Fruit fly (Drosophila melanogaster) whole organism, embryonic: ENCODE results near the gene APC4.

Experiments used
- Adf1 ChIP-seq: fragments of 200-800 bp; sonication (Bioruptor generic); IDR thresholded peaks from 2 replicates; pipeline ENCODE4 v1.3.6; 2022; ENCODE audit warnings: missing biosample characterization, missing genetic modification characterization
- Antp ChIP-seq: fragments of 200-800 bp; sonication (Bioruptor generic); optimal IDR thresholded peaks from 3 replicates; lab custom pipeline; 2016; ENCODE audit warnings: missing biosample characterization, missing genetic modification characterization
- Atf3 ChIP-seq: fragments of 200-800 bp; sonication (Bioruptor generic); optimal IDR thresholded peaks from 3 replicates; lab custom pipeline; 2016; ENCODE audit warnings: missing biosample characterization, missing genetic modification characterization
- CG10979 ChIP-seq: fragments of 200-800 bp; sonication (Bioruptor generic); optimal IDR thresholded peaks from 2 replicates; lab custom pipeline; 2018; ENCODE audit warnings: missing biosample characterization, mild to moderate bottlenecking, missing genetic modification characterization, moderate library complexity
- CG12155 ChIP-seq: fragments of 200-800 bp; sonication (Bioruptor generic); optimal IDR thresholded peaks from 3 replicates; lab custom pipeline; 2016; ENCODE audit warnings: missing biosample characterization, missing genetic modification characterization
- CG12744 ChIP-seq: fragments of 200-800 bp; sonication (Bioruptor generic); optimal IDR thresholded peaks from 2 replicates; lab custom pipeline; 2016; ENCODE audit warnings: missing biosample characterization, missing genetic modification characterization
- CG14014 ChIP-seq: fragments of 200-800 bp; sonication (Bioruptor generic); IDR thresholded peaks from 2 replicates; pipeline ENCODE4 v1.3.6; 2022; ENCODE audit warnings: missing biosample characterization, missing genetic modification characterization
- CG14860 ChIP-seq: fragments of 200-800 bp; sonication (Bioruptor generic); IDR thresholded peaks from 3 replicates; pipeline ENCODE4 v1.3.6; 2022; ENCODE audit warnings: missing biosample characterization, missing genetic modification characterization; ENCODE audit not compliant: partially characterized antibody
- CG15269 ChIP-seq: fragments of 200-800 bp; sonication (Bioruptor generic); optimal IDR thresholded peaks from 2 replicates; lab custom pipeline; 2018; ENCODE audit warnings: missing biosample characterization, mild to moderate bottlenecking, missing genetic modification characterization, moderate library complexity
- CG18764 ChIP-seq: fragments of 200-800 bp; sonication (Bioruptor generic); optimal IDR thresholded peaks from 3 replicates; lab custom pipeline; 2016; ENCODE audit warnings: missing biosample characterization, missing genetic modification characterization
- CG2678 ChIP-seq: fragments of 200-800 bp; sonication (Bioruptor generic); optimal IDR thresholded peaks from 3 replicates; lab custom pipeline; 2019; ENCODE audit warnings: missing biosample characterization, mild to moderate bottlenecking, missing genetic modification characterization, moderate library complexity
- CG31441 ChIP-seq: fragments of 200-800 bp; sonication (Bioruptor generic); IDR thresholded peaks from 2 replicates; pipeline ENCODE4 v1.3.6; 2022; ENCODE audit warnings: missing biosample characterization, missing genetic modification characterization
- CG33557 ChIP-seq: fragments of 200-800 bp; sonication (Bioruptor generic); optimal IDR thresholded peaks from 2 replicates; lab custom pipeline; 2019; ENCODE audit warnings: missing biosample characterization, mild to moderate bottlenecking, missing genetic modification characterization, moderate library complexity
- CG34422 ChIP-seq: fragments of 200-800 bp; sonication (Bioruptor generic); IDR thresholded peaks from 3 replicates; pipeline ENCODE4 v1.3.6; 2022; ENCODE audit warnings: missing biosample characterization, missing genetic modification characterization
- CG3838 ChIP-seq: fragments of 200-800 bp; sonication (Bioruptor generic); optimal IDR thresholded peaks from 3 replicates; lab custom pipeline; 2016; ENCODE audit warnings: missing biosample characterization, missing genetic modification characterization
- CG7987 ChIP-seq: fragments of 200-800 bp; sonication (Bioruptor generic); optimal IDR thresholded peaks from 2 replicates; lab custom pipeline; 2018; ENCODE audit warnings: missing biosample characterization, mild to moderate bottlenecking, missing genetic modification characterization, moderate library complexity
- CG8944 ChIP-seq: fragments of 200-800 bp; sonication (Bioruptor generic); optimal IDR thresholded peaks from 3 replicates; lab custom pipeline; 2016; ENCODE audit warnings: missing biosample characterization, missing genetic modification characterization
- Dip3 ChIP-seq: fragments of 200-800 bp; sonication (Bioruptor generic); optimal IDR thresholded peaks from 3 replicates; lab custom pipeline; 2016; ENCODE audit warnings: missing biosample characterization, missing genetic modification characterization
- Dref ChIP-seq: fragments of 200-800 bp; sonication (Bioruptor generic); IDR thresholded peaks from 2 replicates; pipeline ENCODE4 v1.3.6; 2022; ENCODE audit warnings: missing biosample characterization, missing genetic modification characterization
- Drgx ChIP-seq: fragments of 200-800 bp; sonication (Bioruptor generic); IDR thresholded peaks from 2 replicates; pipeline ENCODE4 v1.3.6; 2022; ENCODE audit warnings: missing biosample characterization, missing genetic modification characterization
- Fer3 ChIP-seq: fragments of 200-800 bp; sonication (Bioruptor generic); optimal IDR thresholded peaks from 2 replicates; lab custom pipeline; 2018; ENCODE audit warnings: missing biosample characterization, mild to moderate bottlenecking, missing genetic modification characterization, moderate library complexity
- H2.0 ChIP-seq: fragments of 200-800 bp; sonication (Bioruptor generic); IDR thresholded peaks from 2 replicates; pipeline ENCODE4 v1.3.6; 2022; ENCODE audit warnings: missing biosample characterization, missing genetic modification characterization
- HmgZ ChIP-seq: fragments of 200-800 bp; sonication (Bioruptor generic); optimal IDR thresholded peaks from 2 replicates; lab custom pipeline; 2018; ENCODE audit warnings: missing biosample characterization, mild to moderate bottlenecking, missing genetic modification characterization
- Hr3 ChIP-seq: fragments of 200-800 bp; sonication (Bioruptor generic); optimal IDR thresholded peaks from 3 replicates; lab custom pipeline; 2016; ENCODE audit warnings: missing biosample characterization, missing genetic modification characterization
- Lhr ChIP-seq: fragments of 200-800 bp; sonication (Bioruptor generic); optimal IDR thresholded peaks from 3 replicates; lab custom pipeline; 2017; ENCODE audit warnings: mild to moderate bottlenecking, missing biosample characterization, missing genetic modification reagents, missing genetic modification characterization
- Mrtf ChIP-seq: fragments of 200-800 bp; sonication (Bioruptor generic); IDR thresholded peaks from 3 replicates; pipeline ENCODE4 v1.3.6; 2022; ENCODE audit warnings: missing biosample characterization, missing genetic modification characterization
- NC2α ChIP-seq: fragments of 200-800 bp; sonication (Bioruptor generic); optimal IDR thresholded peaks from 2 replicates; lab custom pipeline; 2016; ENCODE audit warnings: missing biosample characterization, missing genetic modification characterization
- NFAT ChIP-seq: fragments of 200-800 bp; sonication (Bioruptor generic); IDR thresholded peaks from 2 replicates; pipeline ENCODE4 v1.3.6; 2022; ENCODE audit warnings: missing biosample characterization, missing genetic modification characterization
- Pdp1 ChIP-seq, 2 experiments: fragments of 200-800 bp; sonication (Bioruptor generic); optimal IDR thresholded peaks; 3 replicates each; lab custom pipeline; 2016; ENCODE audit warnings: missing biosample characterization in 2 of 2, missing genetic modification characterization in 2 of 2, mild to moderate bottlenecking in 1 of 2, moderate library complexity in 1 of 2
- Ptx1 ChIP-seq: fragments of 200-800 bp; sonication (Bioruptor generic); IDR thresholded peaks from 2 replicates; pipeline ENCODE4 v1.3.6; 2022; ENCODE audit warnings: missing biosample characterization, missing genetic modification characterization
- Taf1 ChIP-seq: fragments of 200-800 bp; sonication (Bioruptor generic); IDR thresholded peaks from 2 replicates; pipeline ENCODE4 v1.3.6; 2022; ENCODE audit warnings: missing biosample characterization, missing genetic modification characterization
- Tbp ChIP-seq: fragments of >200 bp; optimal IDR thresholded peaks from 2 replicates; lab custom pipeline; 2018; ENCODE audit warnings: missing biosample characterization, missing genetic modification characterization
- amos ChIP-seq: fragments of 200-800 bp; sonication (Bioruptor generic); IDR thresholded peaks from 2 replicates; pipeline ENCODE4 v1.3.6; 2022; ENCODE audit warnings: missing biosample characterization, missing genetic modification characterization; ENCODE audit not compliant: partially characterized antibody
- bowl ChIP-seq: fragments of 200-800 bp; sonication (Bioruptor generic); IDR thresholded peaks from 2 replicates; pipeline ENCODE4 v1.3.6; 2022; ENCODE audit warnings: missing biosample characterization, missing genetic modification characterization
- chif ChIP-seq, 2 experiments: fragments of 200-800 bp; sonication (Bioruptor generic); optimal IDR thresholded peaks; 3 replicates each; lab custom pipeline; 2016; ENCODE audit warnings: missing biosample characterization in 2 of 2, missing genetic modification characterization in 2 of 2
- ci ChIP-seq: fragments of 200-800 bp; sonication (Bioruptor generic); IDR thresholded peaks from 3 replicates; pipeline ENCODE4 v1.3.6; 2022; ENCODE audit warnings: missing biosample characterization, missing genetic modification characterization
- dm ChIP-seq: fragments of 200-800 bp; sonication (Bioruptor generic); optimal IDR thresholded peaks from 3 replicates; lab custom pipeline; 2016; ENCODE audit warnings: missing biosample characterization, missing genetic modification characterization
- dysf ChIP-seq: fragments of 200-800 bp; sonication (Bioruptor generic); IDR thresholded peaks from 3 replicates; pipeline ENCODE4 v1.3.6; 2022; ENCODE audit warnings: missing biosample characterization, missing genetic modification characterization
- hkb ChIP-seq, 2 experiments: fragments of 200-800 bp in 1 of 2; fragments of >200 bp in 1 of 2; sonication (Bioruptor generic) in 1 of 2; IDR thresholded peaks in 1 of 2; optimal IDR thresholded peaks in 1 of 2; 2 replicates each; pipeline versions ENCODE4 v1.3.6 to Lab custom; 2017 to 2022; ENCODE audit warnings: missing biosample characterization in 1 of 2, missing genetic modification characterization in 1 of 2
- insv ChIP-seq, 2 experiments: fragments of 200-800 bp; sonication (Bioruptor generic); optimal IDR thresholded peaks; 3 replicates each; lab custom pipeline; 2016 to 2018; ENCODE audit warnings: missing biosample characterization in 2 of 2, missing genetic modification characterization in 2 of 2
- lmd ChIP-seq: fragments of 200-800 bp; sonication (Bioruptor generic); IDR thresholded peaks from 2 replicates; pipeline ENCODE4 v1.3.6; 2022; ENCODE audit warnings: missing biosample characterization, missing genetic modification characterization
- lola ChIP-seq, 3 experiments: fragments of >200 bp in 2 of 3; fragments of 200-800 bp in 1 of 3; sonication (Bioruptor generic) in 1 of 3; optimal IDR thresholded peaks; 2 replicates each; lab custom pipeline; 2017 to 2019; ENCODE audit warnings: missing biosample characterization in 3 of 3, missing genetic modification characterization in 3 of 3, mild to moderate bottlenecking in 1 of 3, moderate library complexity in 1 of 3
- nmo ChIP-seq: fragments of 200-800 bp; sonication (Bioruptor generic); optimal IDR thresholded peaks from 2 replicates; lab custom pipeline; 2018; ENCODE audit warnings: missing biosample characterization, mild to moderate bottlenecking, missing genetic modification characterization, moderate library complexity
- prd ChIP-seq, 3 experiments: fragments of >200 bp in 2 of 3; fragments of 200-800 bp in 1 of 3; sonication (Bioruptor generic) in 1 of 3; optimal IDR thresholded peaks in 2 of 3; IDR thresholded peaks in 1 of 3; 2 replicates in 2 of 3; 3 replicates in 1 of 3; pipeline versions ENCODE4 v1.3.6 to Lab custom; 2017 to 2022; ENCODE audit warnings: missing biosample characterization in 1 of 3, missing genetic modification characterization in 1 of 3
- row ChIP-seq: fragments of 200-800 bp; sonication (Bioruptor generic); IDR thresholded peaks from 3 replicates; pipeline ENCODE4 v1.3.6; 2022; ENCODE audit warnings: missing biosample characterization, missing genetic modification characterization
- sens ChIP-seq: fragments of 200-800 bp; sonication (Bioruptor generic); peaks from one replicate; lab custom pipeline; 2016; ENCODE audit warnings: missing biosample characterization, missing genetic modification characterization
- sqz ChIP-seq: fragments of 200-800 bp; sonication (Bioruptor generic); optimal IDR thresholded peaks from 3 replicates; lab custom pipeline; 2018; ENCODE audit warnings: missing biosample characterization, mild to moderate bottlenecking, missing genetic modification characterization
- tap ChIP-seq: fragments of 200-800 bp; optimal IDR thresholded peaks from 3 replicates; lab custom pipeline; 2019; ENCODE audit warnings: missing biosample characterization, mild to moderate bottlenecking, missing genetic modification characterization, moderate library complexity
- vvl ChIP-seq: fragments of 200-800 bp; sonication (Bioruptor generic); IDR thresholded peaks from 2 replicates; pipeline ENCODE4 v1.3.6; 2022; ENCODE audit warnings: missing biosample characterization, missing genetic modification characterization

The APC4 gene

dm6 chrX:9075641-9076324 is 6.9 kb upstream of the APC4 start (continued):
- TF ChIP-seq nmo (GFP tag; lab: Kevin White, UChicago) (peak; percentile 47), Lhr (GFP tag; lab: Kevin White, UChicago) (no peak), Fer3 (tag; lab: Kevin White, UChicago) (no peak), sqz (GFP tag; lab: Kevin White, UChicago) (peak; percentile 22), H2.0 (GFP tag; lab: Robert Waterston, UW) (0 out of 2 replicates have a peak, but pooled peaks have one; percentile 11), sens (GFP tag; lab: Kevin White, UChicago) (peak; percentile 64), CG34422 (GFP tag; lab: Robert Waterston, UW) (no peak), CG14014 (GFP tag; lab: Robert Waterston, UW) (no peak), CG31441 (GFP tag; lab: Robert Waterston, UW) (peak; percentile 41; the same call in 1 of the 2 replicates), Ptx1 (GFP tag; lab: Robert Waterston, UW) (0 out of 2 replicates have a peak, but pooled peaks have one; percentile 11), CG33557 (GFP tag; lab: Kevin White, UChicago) (no peak), tap (tag; lab: Kevin White, UChicago) (no peak), dysf (GFP tag; lab: Robert Waterston, UW) (0 out of 3 replicates have a peak, but pooled peaks have one; percentile 30), lola (GFP tag; optimal IDR thresholded peaks at IDR 0.05; lab: Kevin White, UChicago) (no peak), CG3838 (GFP tag; lab: Kevin White, UChicago) (no peak), insv (GFP tag; optimal IDR thresholded peaks at IDR 0.05; lab: Kevin White, UChicago) (no peak), Dip3 (GFP tag; lab: Kevin White, UChicago) (no peak), Hr3 (peak; percentile 9), dm (GFP tag; lab: Kevin White, UChicago) (no peak), Adf1 (GFP tag; lab: Robert Waterston, UW) (no peak), CG12155 (GFP tag; lab: Kevin White, UChicago) (no peak), bowl (GFP tag; lab: Robert Waterston, UW) (no peak), hkb (optimal IDR thresholded peaks at IDR 0.05; lab: Kevin White, UChicago) (no peak), hkb (GFP tag; IDR thresholded peaks at IDR 0.05; lab: Robert Waterston, UW) (peak; percentile 36; the same call in 1 of the 2 replicates), Antp (GFP tag; lab: Kevin White, UChicago) (no peak), NC2α (GFP tag; lab: Kevin White, UChicago) (no peak), CG8944 (no peak), Tbp (no peak), Mrtf (no peak), Atf3 (GFP tag; lab: Kevin White, UChicago) (peak; percentile 51), CG2678 (tag; lab: Kevin White, UChicago) (peak; percentile 35), CG12744 (GFP tag; lab: Kevin White, UChicago) (no peak), chif (GFP tag; optimal IDR thresholded peaks at IDR 0.05; lab: Kevin White, UChicago) (peak in 1 of 2 experiments; percentile 16), Taf1 (no peak), lmd (GFP tag; lab: Robert Waterston, UW) (no peak), CG18764 (no peak), CG7987 (GFP tag; lab: Kevin White, UChicago) (no peak), CG15269 (peak; percentile 5), vvl (0 out of 2 replicates have a peak, but pooled peaks have one; percentile 10), CG10979 (tag; lab: Kevin White, UChicago) (peak; percentile 8), NFAT (GFP tag; lab: Robert Waterston, UW) (no peak), Pdp1 (GFP tag; optimal IDR thresholded peaks at IDR 0.05; lab: Kevin White, UChicago) (peak in 1 of 2 experiments; percentile 2), CG14860 (GFP tag; lab: Robert Waterston, UW) (no peak), amos (GFP tag; lab: Robert Waterston, UW) (no peak), HmgZ (no peak), prd (optimal IDR thresholded peaks at IDR 0.05; lab: Kevin White, UChicago) (no peak), prd (GFP tag; IDR thresholded peaks at IDR 0.05; lab: Robert Waterston, UW) (no peak), row (GFP tag; lab: Robert Waterston, UW) (0 out of 3 replicates have a peak, but pooled peaks have one; percentile 23), Drgx (peak; percentile 41; the same call in 1 of the 2 replicates), Dref (GFP tag; lab: Robert Waterston, UW) (no peak), ci (no peak)
